Worm (Caenorhabditis elegans) whole organism, early embryonic: ENCODE data around the gene atl-1.

Source experiments
- B0310.2 ChIP-seq: sonication (generic microtip); optimal IDR thresholded peaks from 2 replicates; lab custom pipeline; 2016; ENCODE audit warnings: mild to moderate bottlenecking, missing genetic modification characterization, missing compliant biosample characterization
- F13C5.2 ChIP-seq: sonication (generic microtip); optimal IDR thresholded peaks from 2 replicates; lab custom pipeline; 2017; ENCODE audit warnings: mild to moderate bottlenecking, missing genetic modification characterization, inconsistent platforms, missing compliant biosample characterization
- aly-1 ChIP-seq: sonication (generic microtip); optimal IDR thresholded peaks from 2 replicates; lab custom pipeline; 2016; ENCODE audit warnings: missing genetic modification characterization, missing compliant biosample characterization
- ama-1 ChIP-seq: fragments of 150-350 bp; optimal IDR thresholded peaks from 2 replicates; lab custom pipeline; 2014
- ceh-13 ChIP-seq: fragments of 200-800 bp; sonication (Bioruptor generic); optimal IDR thresholded peaks from 2 replicates; lab custom pipeline; 2018; ENCODE audit warnings: mild to moderate bottlenecking, missing genetic modification characterization, missing compliant biosample characterization
- ceh-36 ChIP-seq: sonication (generic microtip); optimal IDR thresholded peaks from 2 replicates; lab custom pipeline; 2016; ENCODE audit warnings: missing genetic modification characterization, inconsistent platforms, missing compliant biosample characterization
- ets-7 ChIP-seq: sonication (generic microtip); optimal IDR thresholded peaks from 2 replicates; lab custom pipeline; 2016; ENCODE audit warnings: missing genotype, missing genetic modification characterization, missing compliant biosample characterization
- flt-1 ChIP-seq: fragments of 200-800 bp; sonication (Bioruptor generic); IDR thresholded peaks from 2 replicates; pipeline ENCODE4 v1.3.6; 2022; ENCODE audit warnings: missing genetic modification characterization, missing compliant biosample characterization
- hmbx-1 ChIP-seq: sonication (generic microtip); optimal IDR thresholded peaks from 2 replicates; lab custom pipeline; 2016; ENCODE audit warnings: mild to moderate bottlenecking, missing genetic modification characterization, missing compliant biosample characterization
- hmg-4 ChIP-seq: fragments of 200-800 bp; sonication (Bioruptor generic); optimal IDR thresholded peaks from 2 replicates; lab custom pipeline; 2018; ENCODE audit warnings: mild to moderate bottlenecking, missing genetic modification characterization, missing compliant biosample characterization
- hnd-1 ChIP-seq: sonication (generic microtip); optimal IDR thresholded peaks from 2 replicates; lab custom pipeline; 2016; ENCODE audit warnings: missing genetic modification characterization, missing compliant biosample characterization
- pes-1 ChIP-seq: fragments of 200-800 bp; sonication (Bioruptor generic); IDR thresholded peaks from 2 replicates; pipeline ENCODE4 v1.3.6; 2022; ENCODE audit warnings: missing genetic modification reagents, missing genetic modification characterization, missing compliant biosample characterization
- scrt-1 ChIP-seq: fragments of 200-800 bp; sonication (Bioruptor generic); IDR thresholded peaks from 2 replicates; pipeline ENCODE4 v1.3.6; 2022; ENCODE audit warnings: missing genetic modification characterization, missing compliant biosample characterization
- sea-1 ChIP-seq: fragments of 200-800 bp; sonication (Bioruptor generic); conservative IDR thresholded peaks from 2 replicates; pipeline ENCODE4 v1.3.6; 2022; ENCODE audit warnings: missing genetic modification characterization, missing compliant biosample characterization
- tbx-11 ChIP-seq: fragments of 200-800 bp; sonication (Bioruptor generic); IDR thresholded peaks from 2 replicates; pipeline ENCODE4 v1.3.6; 2022; ENCODE audit warnings: missing genetic modification characterization, missing compliant biosample characterization
- tbx-37 ChIP-seq: fragments of 200-800 bp; sonication (Bioruptor generic); conservative IDR thresholded peaks from 2 replicates; pipeline ENCODE4 v1.3.6; 2022; ENCODE audit warnings: missing genetic modification reagents, missing genetic modification characterization, missing compliant biosample characterization
- tra-4 ChIP-seq: sonication (generic microtip); optimal IDR thresholded peaks from 2 replicates; lab custom pipeline; 2017; ENCODE audit warnings: missing genetic modification characterization, missing compliant biosample characterization

atl-1 gene

DNA sequence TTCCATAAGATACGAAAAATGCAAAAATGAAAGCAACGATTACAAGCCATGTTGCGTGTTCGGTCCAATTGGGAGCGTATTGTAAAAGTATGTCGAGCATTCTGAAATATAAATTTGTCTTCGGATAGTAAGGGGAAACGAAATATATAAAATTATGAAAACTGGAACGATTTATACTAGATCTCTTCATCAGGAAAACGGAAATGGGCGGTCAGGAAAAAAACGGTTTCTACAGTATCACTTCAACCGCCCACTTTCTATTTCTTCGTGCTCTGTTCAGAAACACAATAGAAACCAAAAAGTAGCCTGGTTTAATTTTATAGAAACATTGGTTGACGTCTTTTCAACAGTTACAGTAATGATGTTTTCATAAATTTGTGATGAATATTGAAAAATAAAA, 16.1 kb upstream of the atl-1 start, which contains the start of gene pitr-4:
Gene pitr-4 (minus strand): TSS at position 101 of the 400 bp plus-strand sequence.
- no peak for TF ChIP-seq scrt-1
- TF ChIP-seq tra-4 (tag; lab: Kevin White, UChicago) = no peak
- TF ChIP-seq hmg-4 (GFP tag; lab: Kevin White, UChicago) = no peak
- TF ChIP-seq flt-1 (GFP tag; lab: Robert Waterston, UW) = no peak
- no peak for TF ChIP-seq ama-1 (lab: Kevin White, UChicago)
- no peak for TF ChIP-seq hnd-1 (tag; lab: Kevin White, UChicago)
- TF ChIP-seq ceh-36 (tag; lab: Kevin White, UChicago) = no peak
- no peak for TF ChIP-seq tbx-37
- no peak for TF ChIP-seq hmbx-1
- TF ChIP-seq F13C5.2 (tag; lab: Kevin White, UChicago) = no peak
- TF ChIP-seq aly-1 (tag; lab: Kevin White, UChicago) = no peak
- TF ChIP-seq pes-1 (GFP tag; lab: Robert Waterston, UW) = no peak
- no peak for TF ChIP-seq ceh-13 (GFP tag; lab: Kevin White, UChicago)
- TF ChIP-seq sea-1 = no peak
- no peak for TF ChIP-seq ets-7 (tag; lab: Kevin White, UChicago)
- no peak for TF ChIP-seq tbx-11 (GFP tag; lab: Robert Waterston, UW)
- TF ChIP-seq B0310.2 = no peak

DNA sequence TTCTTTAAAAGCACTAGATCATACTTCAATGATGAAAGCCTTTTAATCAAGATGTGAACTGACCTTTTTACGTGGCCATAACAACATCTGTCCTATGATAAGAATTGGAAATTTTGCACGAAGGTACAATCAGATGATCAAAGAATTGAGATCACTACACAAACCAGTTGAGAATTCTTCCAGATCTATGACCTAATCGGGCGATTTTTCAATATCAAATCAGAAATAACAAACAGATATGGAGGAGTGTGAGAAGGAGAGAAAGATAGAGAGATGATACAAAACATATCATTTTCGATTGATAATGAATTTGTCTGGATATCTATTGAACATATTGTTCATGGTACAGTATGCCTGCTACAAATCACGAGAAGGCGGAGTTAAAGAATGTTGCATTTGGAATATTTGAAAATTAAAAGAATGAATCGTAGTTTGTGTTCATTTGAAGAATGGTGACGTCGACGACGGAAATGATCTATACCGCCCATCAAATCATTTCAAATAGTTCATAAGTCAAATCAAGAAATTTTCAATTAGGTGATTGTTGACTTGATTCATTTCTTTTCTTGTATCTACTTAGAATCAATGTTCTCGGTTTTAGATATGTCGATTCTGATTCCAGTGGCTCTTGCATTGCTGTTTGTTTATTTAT, 8.9 kb upstream of the atl-1 start, which contains the start of gene cyp-29A4:
Gene cyp-29A4 (plus strand): TSS at position 602 of the 652 bp plus-strand sequence.
- TF ChIP-seq ama-1 (lab: Kevin White, UChicago) = no peak
- TF ChIP-seq ceh-36 (tag; lab: Kevin White, UChicago) = no peak
- TF ChIP-seq B0310.2 = no peak
- TF ChIP-seq pes-1 (GFP tag; lab: Robert Waterston, UW) = no peak
- no peak for TF ChIP-seq ceh-13 (GFP tag; lab: Kevin White, UChicago)
- no peak for TF ChIP-seq flt-1 (GFP tag; lab: Robert Waterston, UW)
- TF ChIP-seq tbx-11 (GFP tag; lab: Robert Waterston, UW) = no peak
- TF ChIP-seq ets-7 (tag; lab: Kevin White, UChicago) = no peak
- TF ChIP-seq aly-1 (tag; lab: Kevin White, UChicago) = no peak

DNA sequence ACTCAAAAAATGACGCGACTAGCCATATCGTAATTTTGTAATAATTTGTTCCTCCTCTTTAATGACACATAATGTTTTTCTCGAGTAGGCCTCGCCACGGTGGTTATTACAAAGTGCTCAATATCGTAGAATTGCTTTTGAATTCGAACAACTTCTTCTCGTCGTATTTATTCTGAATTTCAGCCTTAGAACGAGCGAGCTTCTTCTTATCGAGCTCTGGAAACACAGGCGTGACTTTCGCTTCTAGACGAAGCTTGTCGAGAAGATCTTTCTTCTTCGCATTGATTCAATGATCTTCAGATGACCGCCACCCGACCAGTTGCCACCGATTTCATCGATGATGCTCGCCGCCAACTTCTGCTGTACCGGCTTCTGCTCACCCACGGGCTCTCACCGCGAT, 5.9 kb upstream of the atl-1 start, which contains the start of gene T06E4.21:
Gene T06E4.21 (plus strand): TSS at position 301 of the 400 bp plus-strand sequence.
- TF ChIP-seq ceh-36 (tag; lab: Kevin White, UChicago) (no peak), scrt-1 (no peak), hmbx-1 (no peak), ama-1 (lab: Kevin White, UChicago) (no peak), ceh-13 (GFP tag; lab: Kevin White, UChicago) (no peak), F13C5.2 (tag; lab: Kevin White, UChicago) (no peak), ets-7 (tag; lab: Kevin White, UChicago) (no peak), tra-4 (tag; lab: Kevin White, UChicago) (no peak), tbx-11 (GFP tag; lab: Robert Waterston, UW) (no peak)

DNA sequence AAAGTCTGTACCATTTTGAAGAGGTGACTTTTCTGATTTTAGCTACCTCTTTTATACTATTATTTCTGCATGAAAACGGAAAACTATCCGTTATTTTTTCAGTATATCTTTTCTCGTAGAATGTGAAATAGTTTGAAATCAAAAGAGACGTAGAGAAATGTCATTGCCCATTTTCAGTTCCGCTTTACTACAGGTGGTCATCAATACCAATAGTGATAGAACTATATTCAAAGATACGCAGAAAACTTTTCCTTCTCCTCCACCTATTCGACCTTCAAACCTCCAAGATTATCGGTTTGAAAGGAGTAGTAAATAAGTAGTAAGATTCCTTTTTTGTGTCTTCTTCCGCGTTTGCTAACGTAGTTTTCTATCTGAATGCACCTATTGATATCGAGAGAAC, 12.1 kb downstream of the atl-1 start, which contains the start of gene col-147:
Gene col-147 (minus strand): TSS at position 26 of the 400 bp plus-strand sequence.
- TF ChIP-seq ceh-36 (tag; lab: Kevin White, UChicago) (no peak), pes-1 (GFP tag; lab: Robert Waterston, UW) (no peak)

DNA sequence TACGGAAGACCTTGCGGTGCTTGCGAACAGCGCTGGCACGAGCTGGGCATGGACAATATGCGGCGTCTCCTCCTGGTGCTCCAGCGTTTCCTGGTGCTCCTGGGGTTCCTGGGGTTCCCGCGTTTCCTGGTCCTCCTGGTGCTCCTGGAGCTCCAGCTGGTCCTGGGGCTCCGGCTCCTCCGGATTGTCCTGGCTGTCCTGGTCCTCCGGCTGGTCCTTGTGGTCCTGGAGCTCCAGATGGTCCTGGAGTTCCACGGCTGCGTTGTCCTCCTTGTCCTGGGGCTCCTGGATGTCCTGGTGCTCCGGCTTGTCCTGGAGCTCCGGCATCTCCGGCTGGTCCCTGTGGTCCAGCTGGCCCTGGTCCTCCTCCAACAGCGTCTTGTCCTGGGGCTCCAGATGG, 13.0 kb downstream of the atl-1 start:
- TF ChIP-seq tra-4 (tag; lab: Kevin White, UChicago) (no peak), pes-1 (GFP tag; lab: Robert Waterston, UW) (no peak), flt-1 (GFP tag; lab: Robert Waterston, UW) (no peak), hmbx-1 (no peak), F13C5.2 (tag; lab: Kevin White, UChicago) (no peak)

DNA sequence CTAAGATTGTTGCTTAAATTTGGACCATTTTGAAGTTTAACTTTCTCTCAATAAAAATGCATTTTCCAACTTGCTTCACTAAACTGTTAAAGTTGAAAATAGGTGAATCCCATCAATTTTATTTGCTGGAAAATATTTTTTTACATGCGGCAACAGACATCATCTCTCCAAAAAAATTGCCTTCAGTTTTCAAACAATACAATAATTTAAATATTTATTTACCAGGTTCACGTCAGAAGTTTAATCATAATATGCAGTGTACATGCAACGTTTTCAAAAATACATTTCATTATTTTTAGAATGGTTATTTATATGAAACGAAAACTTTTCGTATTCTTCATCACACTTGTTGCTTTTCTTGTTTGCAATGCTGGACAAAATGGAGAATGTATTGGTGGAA, 14.5 kb downstream of the atl-1 start, which contains the start of gene T06E4.5:
Gene T06E4.5 (plus strand): TSS at position 301 of the 400 bp plus-strand sequence.
- TF ChIP-seq hnd-1 (tag; lab: Kevin White, UChicago) (no peak), sea-1 (no peak), ama-1 (lab: Kevin White, UChicago) (no peak), hmbx-1 (no peak), scrt-1 (no peak), tbx-11 (GFP tag; lab: Robert Waterston, UW) (no peak), pes-1 (GFP tag; lab: Robert Waterston, UW) (no peak), tbx-37 (no peak), B0310.2 (no peak), ceh-36 (tag; lab: Kevin White, UChicago) (no peak), hmg-4 (GFP tag; lab: Kevin White, UChicago) (no peak), aly-1 (tag; lab: Kevin White, UChicago) (no peak), ceh-13 (GFP tag; lab: Kevin White, UChicago) (no peak)

DNA sequence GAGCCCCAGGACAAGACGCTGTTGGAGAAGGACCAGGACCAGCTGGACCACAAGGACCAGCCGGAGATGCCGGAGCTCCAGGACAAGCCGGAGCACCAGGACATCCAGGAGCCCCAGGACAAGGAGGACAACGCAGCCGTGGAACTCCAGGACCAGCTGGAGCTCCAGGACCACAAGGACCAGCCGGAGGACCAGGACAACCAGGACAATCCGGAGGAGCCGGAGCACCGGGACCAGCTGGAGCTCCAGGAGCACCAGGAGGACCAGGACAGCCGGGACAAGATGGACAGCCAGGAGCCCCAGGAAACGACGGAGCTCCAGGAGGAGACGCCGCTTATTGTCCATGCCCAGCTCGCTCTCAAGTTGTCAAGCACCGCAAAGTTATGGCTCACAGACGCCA, 14.9 kb downstream of the atl-1 start:
- TF ChIP-seq scrt-1 (no peak), aly-1 (tag; lab: Kevin White, UChicago) (no peak), tbx-37 (no peak), flt-1 (GFP tag; lab: Robert Waterston, UW) (no peak), ceh-36 (tag; lab: Kevin White, UChicago) (no peak), F13C5.2 (tag; lab: Kevin White, UChicago) (no peak), ets-7 (tag; lab: Kevin White, UChicago) (no peak), hmbx-1 (no peak), tbx-11 (GFP tag; lab: Robert Waterston, UW) (no peak), pes-1 (GFP tag; lab: Robert Waterston, UW) (no peak), ceh-13 (GFP tag; lab: Kevin White, UChicago) (no peak), tra-4 (tag; lab: Kevin White, UChicago) (no peak), ama-1 (lab: Kevin White, UChicago) (no peak), hmg-4 (GFP tag; lab: Kevin White, UChicago) (no peak), sea-1 (no peak), hnd-1 (tag; lab: Kevin White, UChicago) (no peak), B0310.2 (no peak)
